Worm (Caenorhabditis elegans) whole organism, midembryonic: ENCODE results near the gene F41F3.9.

Source experiments
- T22C8.4 ChIP-seq: fragments of 200-800 bp; sonication (Bioruptor generic); IDR thresholded peaks from 2 replicates; pipeline ENCODE4 v1.3.6; 2022; ENCODE audit warnings: missing genetic modification characterization, missing compliant biosample characterization
- cog-1 ChIP-seq: sonication (generic microtip); optimal IDR thresholded peaks from 2 replicates; lab custom pipeline; 2016; ENCODE audit warnings: missing genetic modification characterization, missing compliant biosample characterization
- flt-1 ChIP-seq: fragments of 200-800 bp; sonication (Bioruptor generic); IDR thresholded peaks from 2 replicates; pipeline ENCODE4 v1.3.6; 2022; ENCODE audit warnings: missing genetic modification characterization, missing compliant biosample characterization
- klf-2 ChIP-seq: fragments of 200-800 bp; sonication (Bioruptor generic); conservative IDR thresholded peaks from 2 replicates; pipeline ENCODE4 v1.3.6; 2022; ENCODE audit warnings: missing genetic modification reagents, missing genetic modification characterization, missing compliant biosample characterization
- med-1 ChIP-seq: sonication (generic microtip); optimal IDR thresholded peaks from 2 replicates; lab custom pipeline; 2017; ENCODE audit warnings: missing genetic modification characterization, mild to moderate bottlenecking, missing compliant biosample characterization, antibody characterized with exemption, missing genetic modification reagents; ENCODE audit not compliant: insufficient read depth
- ref-1 ChIP-seq: fragments of 200-800 bp; sonication (Bioruptor generic); conservative IDR thresholded peaks from 2 replicates; pipeline ENCODE4 v1.3.6; 2022; ENCODE audit warnings: missing genetic modification reagents, missing genetic modification characterization, missing compliant biosample characterization
- tab-1 ChIP-seq: fragments of 200-800 bp; sonication (Bioruptor generic); IDR thresholded peaks from 2 replicates; pipeline ENCODE4 v1.3.6; 2022; ENCODE audit warnings: missing genetic modification characterization, missing compliant biosample characterization
- ztf-23 ChIP-seq: fragments of 200-800 bp; sonication (Bioruptor generic); IDR thresholded peaks from 2 replicates; pipeline ENCODE4 v1.3.6; 2022; ENCODE audit warnings: missing genetic modification reagents, missing genetic modification characterization, missing compliant biosample characterization
- ztf-29 ChIP-seq: fragments of 200-800 bp; sonication (Bioruptor generic); IDR thresholded peaks from 2 replicates; pipeline ENCODE4 v1.3.6; 2022; ENCODE audit warnings: missing genetic modification reagents, missing genetic modification characterization, missing compliant biosample characterization

Gene F41F3.9

ce11 chrV:4653871-4654605 lies 1.2 kb upstream of the F41F3.9 start, which contains the start of the genes col-139 and F41F3.1:
Gene col-139, minus strand, starts transcription at chrV:4653971.
Gene F41F3.1, plus strand, starts transcription at chrV:4654555.
- no peak for TF ChIP-seq flt-1 (GFP tag; lab: Robert Waterston, UW)
- TF ChIP-seq tab-1 (GFP tag; lab: Robert Waterston, UW): no peak
- no peak for TF ChIP-seq ref-1 (GFP tag; lab: Robert Waterston, UW)
- no peak for TF ChIP-seq cog-1 (tag; lab: Kevin White, UChicago)
- no peak for TF ChIP-seq ztf-29 (GFP tag; lab: Robert Waterston, UW)
- no peak for TF ChIP-seq med-1 (GFP tag; lab: Kevin White, UChicago)
- no peak for TF ChIP-seq klf-2
- no peak for TF ChIP-seq ztf-23 (GFP tag; lab: Robert Waterston, UW)
- no peak for TF ChIP-seq T22C8.4 (GFP tag; lab: Robert Waterston, UW)

DNA sequence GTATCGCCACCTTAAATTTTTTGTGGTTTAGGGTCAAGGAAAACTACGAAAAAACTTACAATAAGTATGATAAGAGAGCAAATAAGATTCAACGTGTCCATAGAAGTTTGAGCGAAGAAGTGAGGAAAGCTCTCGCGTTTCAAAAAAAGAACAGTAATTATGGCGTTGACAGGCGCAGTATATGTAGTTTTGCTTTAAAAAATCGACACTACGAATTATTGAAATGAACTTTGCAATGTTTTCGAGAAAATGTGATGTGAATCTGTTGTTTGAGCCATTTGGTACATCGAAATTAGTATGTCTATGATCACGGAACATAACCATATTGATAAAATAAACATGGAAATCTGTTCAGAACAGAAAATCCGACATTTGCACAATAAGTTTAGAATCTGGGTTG lies 7.1 kb downstream of the F41F3.9 start, which contains the start of gene srx-74:
TSS of gene srx-74 (minus strand) at position 101 of the 400 bp plus-strand sequence.
- no peak for TF ChIP-seq klf-2

DNA sequence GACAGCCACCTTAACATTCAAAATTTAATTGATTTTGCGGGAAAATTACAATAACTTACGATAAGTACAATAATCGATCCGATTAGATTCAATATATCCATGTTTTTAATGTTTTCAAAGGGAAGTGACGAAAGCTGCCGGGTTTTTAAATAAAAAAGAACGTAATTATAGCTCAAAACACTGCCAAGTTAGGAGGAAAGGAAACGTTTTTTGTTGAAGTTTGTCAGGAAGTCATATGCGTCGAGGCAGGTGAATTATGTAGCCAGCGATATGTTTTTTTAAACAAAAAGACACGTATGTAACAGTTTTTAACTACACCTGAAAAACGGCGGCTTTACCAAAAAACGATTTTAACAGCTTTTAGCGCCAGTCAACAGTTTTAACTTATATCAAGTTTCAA lies 10.4 kb downstream of the F41F3.9 start, which contains the start of gene srx-73:
TSS of gene srx-73 (minus strand) at position 101 of the 400 bp plus-strand sequence.
- TF ChIP-seq ztf-29 (GFP tag; lab: Robert Waterston, UW) (no peak), tab-1 (GFP tag; lab: Robert Waterston, UW) (no peak), T22C8.4 (GFP tag; lab: Robert Waterston, UW) (no peak)

- no peak for TF ChIP-seq T22C8.4 (GFP tag; lab: Robert Waterston, UW)
- TF ChIP-seq med-1 (GFP tag; lab: Kevin White, UChicago): no peak
- TF ChIP-seq flt-1 (GFP tag; lab: Robert Waterston, UW): no peak
- TF ChIP-seq cog-1 (tag; lab: Kevin White, UChicago): no peak
- no peak for TF ChIP-seq ztf-29 (GFP tag; lab: Robert Waterston, UW)
Observed at ce11 chrV:4667062-4667461, 11.8 kb downstream of the F41F3.9 start.

- TF ChIP-seq ref-1 (GFP tag; lab: Robert Waterston, UW): no peak
- TF ChIP-seq cog-1 (tag; lab: Kevin White, UChicago): no peak
- no peak for TF ChIP-seq ztf-29 (GFP tag; lab: Robert Waterston, UW)
- TF ChIP-seq T22C8.4 (GFP tag; lab: Robert Waterston, UW): no peak
- TF ChIP-seq tab-1 (GFP tag; lab: Robert Waterston, UW): no peak
- TF ChIP-seq med-1 (GFP tag; lab: Kevin White, UChicago): no peak
Observed at ce11 chrV:4668636-4669035, 13.4 kb downstream of the F41F3.9 start, which contains the start of gene srx-77. Gene srx-77, minus strand, starts transcription at chrV:4668736.

ce11 chrV:4672487-4672886 lies 17.2 kb downstream of the F41F3.9 start, which contains the start of gene K03B4.9:
Gene K03B4.9, minus strand, starts transcription at chrV:4672587.
- no peak for TF ChIP-seq cog-1 (tag; lab: Kevin White, UChicago)
- TF ChIP-seq ztf-23 (GFP tag; lab: Robert Waterston, UW): no peak
- TF ChIP-seq ref-1 (GFP tag; lab: Robert Waterston, UW): no peak
- TF ChIP-seq flt-1 (GFP tag; lab: Robert Waterston, UW): no peak
- no peak for TF ChIP-seq ztf-29 (GFP tag; lab: Robert Waterston, UW)
- no peak for TF ChIP-seq tab-1 (GFP tag; lab: Robert Waterston, UW)
- TF ChIP-seq med-1 (GFP tag; lab: Kevin White, UChicago): no peak

- TF ChIP-seq tab-1 (GFP tag; lab: Robert Waterston, UW) (no peak), med-1 (GFP tag; lab: Kevin White, UChicago) (no peak), flt-1 (GFP tag; lab: Robert Waterston, UW) (no peak), ztf-29 (GFP tag; lab: Robert Waterston, UW) (no peak), cog-1 (tag; lab: Kevin White, UChicago) (no peak), ref-1 (GFP tag; lab: Robert Waterston, UW) (no peak), T22C8.4 (GFP tag; lab: Robert Waterston, UW) (no peak), ztf-23 (GFP tag; lab: Robert Waterston, UW) (no peak), klf-2 (no peak)
Observed at ce11 chrV:4674506-4674905, 19.2 kb downstream of the F41F3.9 start, which contains the start of gene K03B4.8. Gene K03B4.8, minus strand, starts transcription at chrV:4674606.

DNA sequence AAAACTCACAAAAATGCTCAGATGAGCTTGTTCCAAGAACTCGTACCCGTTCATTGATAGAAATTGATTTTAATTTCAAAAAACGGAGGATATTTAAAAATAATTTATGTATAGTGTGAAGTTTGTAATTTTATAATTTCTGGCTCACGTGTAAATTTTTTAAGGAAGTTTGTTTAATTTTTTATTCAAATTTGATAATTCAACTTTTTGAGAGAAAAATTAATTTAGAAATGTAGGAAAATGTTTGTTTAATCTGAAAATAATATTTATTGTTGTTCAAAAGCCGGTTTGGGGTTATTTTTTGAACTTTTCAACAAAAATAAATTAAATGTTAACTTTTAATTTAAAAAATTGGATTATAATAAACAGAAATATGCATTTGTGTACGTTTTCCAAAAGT lies 20.8 kb downstream of the F41F3.9 start, which contains the start of gene K03B4.6:
TSS of gene K03B4.6 (minus strand) at position 101 of the 400 bp plus-strand sequence.
- TF ChIP-seq klf-2 (no peak), cog-1 (tag; lab: Kevin White, UChicago) (no peak), ref-1 (GFP tag; lab: Robert Waterston, UW) (no peak), med-1 (GFP tag; lab: Kevin White, UChicago) (no peak)

ce11 chrV:4676812-4677211 lies 21.5 kb downstream of the F41F3.9 start:
- TF ChIP-seq cog-1 (tag; lab: Kevin White, UChicago): no peak
- TF ChIP-seq flt-1 (GFP tag; lab: Robert Waterston, UW): no peak
- TF ChIP-seq klf-2: no peak
- no peak for TF ChIP-seq med-1 (GFP tag; lab: Kevin White, UChicago)
- no peak for TF ChIP-seq ztf-29 (GFP tag; lab: Robert Waterston, UW)
- no peak for TF ChIP-seq ref-1 (GFP tag; lab: Robert Waterston, UW)
- no peak for TF ChIP-seq ztf-23 (GFP tag; lab: Robert Waterston, UW)
- TF ChIP-seq tab-1 (GFP tag; lab: Robert Waterston, UW): no peak
- TF ChIP-seq T22C8.4 (GFP tag; lab: Robert Waterston, UW): no peak
